Fruit fly (Drosophila melanogaster): ENCODE data around the gene CG7453.

The CG7453 gene

DNA sequence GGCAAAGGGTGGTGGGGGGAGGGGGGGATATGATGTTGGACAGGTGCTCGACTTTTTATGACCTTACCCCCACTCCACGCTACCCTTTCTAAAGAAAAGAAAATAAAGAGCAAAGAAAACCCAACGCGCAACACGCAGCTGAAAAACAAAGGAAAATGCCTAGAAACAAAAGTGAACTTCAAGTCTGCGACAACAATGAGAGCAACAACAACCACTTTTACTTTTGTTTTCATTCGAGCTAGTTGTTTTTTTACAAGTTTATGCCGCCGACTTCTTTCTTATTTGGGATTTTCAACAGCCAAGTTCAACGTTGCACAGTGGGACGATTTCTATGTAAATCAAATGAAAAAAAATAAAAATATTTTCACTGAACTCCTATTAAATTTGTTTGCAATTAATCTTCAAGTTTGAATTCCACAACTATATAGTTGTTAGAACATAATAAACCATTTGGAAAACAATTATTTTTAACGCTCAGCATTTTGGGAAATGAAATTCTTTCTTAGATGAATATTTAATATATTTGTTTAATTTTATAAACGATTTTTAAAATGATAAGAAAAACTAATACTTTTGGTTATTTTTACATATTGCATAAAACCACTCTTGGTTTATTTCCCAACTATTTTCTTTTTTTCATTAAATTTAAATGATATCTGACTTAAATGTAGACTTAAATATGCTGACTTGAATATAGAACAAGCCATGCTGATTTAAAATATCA lies 44.8 kb downstream of the CG7453 start (continued):
- peak; percentile 63 for TF ChIP-seq CG8924 (tag; optimal IDR thresholded peaks at IDR 0.05)
- TF ChIP-seq oc (tag; optimal IDR thresholded peaks at IDR 0.05) = peak; percentile 12
- TF ChIP-seq CG34376 (GFP tag; optimal IDR thresholded peaks at IDR 0.05) = no peak
- TF ChIP-seq psq (GFP tag; optimal IDR thresholded peaks at IDR 0.05) = no peak
- TF ChIP-seq MBD-R2 (GFP tag; IDR thresholded peaks at IDR 0.05) = no peak
- TF ChIP-seq CG9797 (GFP tag; optimal IDR thresholded peaks at IDR 0.05) = no peak
- TF ChIP-seq CG10462 (GFP tag; optimal IDR thresholded peaks at IDR 0.05) = no peak
- TF ChIP-seq ATbp (GFP tag; optimal IDR thresholded peaks at IDR 0.05) = peak; percentile 8
- peak; percentile 64 for TF ChIP-seq CG2678 (tag; optimal IDR thresholded peaks at IDR 0.05)
- TF ChIP-seq D19A (tag; optimal IDR thresholded peaks at IDR 0.05) = peak; percentile 43
- TF ChIP-seq CG4820 (GFP tag; optimal IDR thresholded peaks at IDR 0.05) = peak; percentile 3
- peak; percentile 31 for TF ChIP-seq CG10267 (tag; optimal IDR thresholded peaks at IDR 0.05)
- TF ChIP-seq gsb-n (tag; optimal IDR thresholded peaks at IDR 0.05) = peak; percentile 3
- TF ChIP-seq Max (GFP tag; optimal IDR thresholded peaks at IDR 0.05) = no peak
- peak; percentile 56 for TF ChIP-seq Oli (tag; optimal IDR thresholded peaks at IDR 0.05)
- TF ChIP-seq Dll (GFP tag; IDR thresholded peaks at IDR 0.05; ENCODE audit: partially characterized antibody) = no peak
- TF ChIP-seq CG18619 (GFP tag; optimal IDR thresholded peaks at IDR 0.05) = peak; percentile 51
- peak; percentile 14 for TF ChIP-seq ewg (GFP tag; optimal IDR thresholded peaks at IDR 0.05)
- TF ChIP-seq CG17829 (tag; optimal IDR thresholded peaks at IDR 0.05) = peak; percentile 47
- TF ChIP-seq CG7839 (tag; optimal IDR thresholded peaks at IDR 0.05) = peak; percentile 51
- TF ChIP-seq nmo (GFP tag; optimal IDR thresholded peaks at IDR 0.05) = peak; percentile 61
- TF ChIP-seq dpn (GFP tag; optimal IDR thresholded peaks at IDR 0.05) = peak in 1 of 2 experiments; percentile 22
- TF ChIP-seq dmrt11E (tag; optimal IDR thresholded peaks at IDR 0.05) = peak; percentile 52
- TF ChIP-seq Eip74EF (GFP tag; optimal IDR thresholded peaks at IDR 0.05) = peak in 1 of 2 experiments; percentile 22
- TF ChIP-seq tll (GFP tag; optimal IDR thresholded peaks at IDR 0.05) = no peak
- TF ChIP-seq row (GFP tag; IDR thresholded peaks at IDR 0.05) = peak; percentile 30; the same call in 1 of the 3 replicates
- no peak for TF ChIP-seq ash1 (GFP tag; optimal IDR thresholded peaks at IDR 0.05)
- TF ChIP-seq CG13775 (GFP tag; optimal IDR thresholded peaks at IDR 0.05) = peak; percentile 36
- peak; percentile 3 for TF ChIP-seq CTCF (GFP tag; optimal IDR thresholded peaks at IDR 0.05)
- TF ChIP-seq pita (GFP tag; optimal IDR thresholded peaks at IDR 0.05) = no peak
- TF ChIP-seq CG12659 (GFP tag; optimal IDR thresholded peaks at IDR 0.05) = peak; percentile 44
- TF ChIP-seq dmrt99B (tag; optimal IDR thresholded peaks at IDR 0.05) = peak; percentile 70
- no peak for TF ChIP-seq ftz-f1 (GFP tag; optimal IDR thresholded peaks at IDR 0.05)
- TF ChIP-seq CG1024 (GFP tag; IDR thresholded peaks at IDR 0.05) = no peak
- no peak for TF ChIP-seq scrt (GFP tag; optimal IDR thresholded peaks at IDR 0.05)
- no peak for TF ChIP-seq pnt (GFP tag; optimal IDR thresholded peaks at IDR 0.05)
- no peak for TF ChIP-seq CG6254 (GFP tag; optimal IDR thresholded peaks at IDR 0.05)
- TF ChIP-seq org-1 (GFP tag; optimal IDR thresholded peaks at IDR 0.05) = no peak
- TF ChIP-seq grau (tag; optimal IDR thresholded peaks at IDR 0.05) = peak; percentile 56
- TF ChIP-seq CG11504 (tag; optimal IDR thresholded peaks at IDR 0.05) = peak; percentile 76
- no peak for TF ChIP-seq vnd (GFP tag; IDR thresholded peaks at IDR 0.05; ENCODE audit: partially characterized antibody)
- TF ChIP-seq CG7987 (GFP tag; optimal IDR thresholded peaks at IDR 0.05) = no peak
- TF ChIP-seq CG4424 (GFP tag; optimal IDR thresholded peaks at IDR 0.05) = peak; percentile 56
- TF ChIP-seq Nf-YB (GFP tag; optimal IDR thresholded peaks at IDR 0.05) = peak; percentile 5
- no peak for TF ChIP-seq CG6272 (GFP tag; IDR thresholded peaks at IDR 0.05)
- TF ChIP-seq CG17612 (GFP tag; IDR thresholded peaks at IDR 0.05) = no peak
- peak; percentile 34 for TF ChIP-seq CG10209 (GFP tag; optimal IDR thresholded peaks at IDR 0.05)
- no peak for TF ChIP-seq CG34224 (GFP tag; IDR thresholded peaks at IDR 0.05; ENCODE audit: partially characterized antibody)
